Fruit fly (Drosophila melanogaster) whole organism, embryonic: ENCODE results near the gene CG32985.
A peak's percentile ranks its signal among the peaks of the same experiment; 100 is the strongest.

Experiments used
- Awh ChIP-seq: fragments of 200-800 bp; sonication (Bioruptor generic); IDR thresholded peaks from 2 replicates; pipeline ENCODE4, ENCODE4 v1.3.6; 2022; ENCODE audit warnings: missing biosample characterization, missing genetic modification characterization
- B-H2 ChIP-seq: fragments of 200-800 bp; sonication (Bioruptor generic); optimal IDR thresholded peaks from 2 replicates; lab custom pipeline; 2018; ENCODE audit warnings: missing biosample characterization, mild to moderate bottlenecking, missing genetic modification characterization
- Bdp1 ChIP-seq: fragments of 200-800 bp; sonication (Bioruptor generic); optimal IDR thresholded peaks from 3 replicates; lab custom pipeline; 2016; ENCODE audit warnings: missing biosample characterization, missing genetic modification characterization
- BtbVII ChIP-seq: fragments of 200-800 bp; sonication (Bioruptor generic); optimal IDR thresholded peaks from 3 replicates; lab custom pipeline; 2017; ENCODE audit warnings: missing biosample characterization, mild to moderate bottlenecking, missing genetic modification characterization
- Bteb2 ChIP-seq: fragments of 200-800 bp; sonication (Bioruptor generic); optimal IDR thresholded peaks from 2 replicates; lab custom pipeline; 2016; ENCODE audit warnings: missing biosample characterization, missing genetic modification characterization
- CG10267 ChIP-seq: fragments of 200-800 bp; sonication (Bioruptor generic); optimal IDR thresholded peaks from 2 replicates; lab custom pipeline; 2018; ENCODE audit warnings: missing biosample characterization, mild to moderate bottlenecking, missing genetic modification characterization, moderate library complexity
- CG12104 ChIP-seq: fragments of 200-800 bp; sonication (Bioruptor generic); optimal IDR thresholded peaks from 3 replicates; lab custom pipeline; 2016; ENCODE audit warnings: missing biosample characterization, missing genetic modification characterization
- CG12155 ChIP-seq: fragments of 200-800 bp; sonication (Bioruptor generic); optimal IDR thresholded peaks from 3 replicates; lab custom pipeline; 2016; ENCODE audit warnings: missing biosample characterization, missing genetic modification characterization
- CG13123 ChIP-seq: fragments of 200-800 bp; sonication (Bioruptor generic); optimal IDR thresholded peaks from 2 replicates; lab custom pipeline; 2016; ENCODE audit warnings: missing biosample characterization, missing genetic modification characterization
- CG13296 ChIP-seq: fragments of 200-800 bp; sonication (Bioruptor generic); optimal IDR thresholded peaks from 3 replicates; lab custom pipeline; 2018; ENCODE audit warnings: missing biosample characterization, mild to moderate bottlenecking, missing genetic modification characterization
- CG17186 ChIP-seq: fragments of 200-800 bp; sonication (Bioruptor generic); optimal IDR thresholded peaks from 3 replicates; lab custom pipeline; 2017; ENCODE audit warnings: missing biosample characterization, missing genetic modification reagents, missing genetic modification characterization
- CG18599 ChIP-seq: fragments of 200-800 bp; sonication (Bioruptor generic); optimal IDR thresholded peaks from 3 replicates; lab custom pipeline; 2017; ENCODE audit warnings: missing biosample characterization, missing genetic modification characterization, mild to moderate bottlenecking, moderate library complexity, missing genetic modification reagents
- CG32772 ChIP-seq: fragments of 200-800 bp; sonication (Bioruptor generic); IDR thresholded peaks from 2 replicates; pipeline ENCODE4 v1.3.6; 2022; ENCODE audit warnings: missing biosample characterization, missing genetic modification characterization
- CG4617 ChIP-seq: fragments of 200-800 bp; sonication (Bioruptor generic); optimal IDR thresholded peaks from 3 replicates; lab custom pipeline; 2016; ENCODE audit warnings: missing biosample characterization, missing genetic modification characterization, borderline replicate concordance
- CG4730 ChIP-seq: fragments of 200-800 bp; sonication (Bioruptor generic); IDR thresholded peaks from 2 replicates; pipeline ENCODE4 v1.3.6; 2022; ENCODE audit warnings: missing biosample characterization, missing genetic modification characterization
- CG6683 ChIP-seq: fragments of 200-800 bp; sonication (Bioruptor generic); optimal IDR thresholded peaks from 2 replicates; lab custom pipeline; 2017; ENCODE audit warnings: missing biosample characterization, mild to moderate bottlenecking, missing genetic modification characterization, missing genetic modification reagents
- CG7357 ChIP-seq: fragments of 200-800 bp; sonication (Bioruptor generic); IDR thresholded peaks from 3 replicates; pipeline ENCODE4 v1.3.6; 2022; ENCODE audit warnings: missing biosample characterization, missing genetic modification characterization
- CG9437 ChIP-seq: fragments of 200-800 bp; sonication (Bioruptor generic); optimal IDR thresholded peaks from 2 replicates; lab custom pipeline; 2018; ENCODE audit warnings: missing biosample characterization, mild to moderate bottlenecking, missing genetic modification characterization
- CHES-1-like ChIP-seq: fragments of 200-800 bp; sonication (Bioruptor generic); optimal IDR thresholded peaks from 2 replicates; lab custom pipeline; 2016; ENCODE audit warnings: missing biosample characterization, missing genetic modification characterization
- CrebB ChIP-seq: fragments of 200-800 bp; sonication (Bioruptor generic); optimal IDR thresholded peaks from 3 replicates; lab custom pipeline; 2018; ENCODE audit warnings: missing biosample characterization, mild to moderate bottlenecking, missing genetic modification characterization
- D ChIP-seq, 2 experiments: fragments of 200-800 bp in 1 of 2; fragments of >200 bp in 1 of 2; sonication (Bioruptor generic) in 1 of 2; optimal IDR thresholded peaks; 2 replicates in 1 of 2; 3 replicates in 1 of 2; lab custom pipeline; 2017; ENCODE audit warnings: mild to moderate bottlenecking in 1 of 2, missing biosample characterization in 1 of 2, missing genetic modification characterization in 1 of 2, missing genetic modification reagents in 1 of 2
- Elba2 ChIP-seq: fragments of 200-800 bp; sonication (Bioruptor generic); optimal IDR thresholded peaks from 3 replicates; lab custom pipeline; 2016; ENCODE audit warnings: missing biosample characterization, missing genetic modification characterization
- GATAe ChIP-seq: fragments of 200-800 bp; sonication (Bioruptor generic); conservative IDR thresholded peaks from 2 replicates; pipeline ENCODE4 v1.3.6; 2022; ENCODE audit warnings: missing biosample characterization, missing genetic modification characterization
- Gug ChIP-seq: fragments of 200-800 bp; sonication (Bioruptor generic); IDR thresholded peaks from 4 replicates; pipeline ENCODE4 v1.3.6; 2022; ENCODE audit warnings: missing biosample characterization, missing genetic modification characterization
- HLH3B ChIP-seq: fragments of 200-800 bp; sonication (Bioruptor generic); IDR thresholded peaks from 2 replicates; pipeline ENCODE4 v1.3.6; 2022; ENCODE audit warnings: missing biosample characterization, missing genetic modification characterization
- HLH4C ChIP-seq: fragments of 200-800 bp; sonication (Bioruptor generic); IDR thresholded peaks from 3 replicates; pipeline ENCODE4 v1.3.6; 2022; ENCODE audit warnings: missing biosample characterization, missing genetic modification characterization; ENCODE audit not compliant: partially characterized antibody
- Hand ChIP-seq: fragments of 200-800 bp; sonication (Bioruptor generic); optimal IDR thresholded peaks from 2 replicates; lab custom pipeline; 2017; ENCODE audit warnings: mild to moderate bottlenecking, missing biosample characterization, missing genetic modification reagents, missing genetic modification characterization
- MBD-R2 ChIP-seq: fragments of 200-800 bp; sonication (Bioruptor generic); IDR thresholded peaks from 2 replicates; pipeline ENCODE4 v1.3.6; 2022; ENCODE audit warnings: missing biosample characterization, missing genetic modification characterization
- Mrtf ChIP-seq: fragments of 200-800 bp; sonication (Bioruptor generic); IDR thresholded peaks from 3 replicates; pipeline ENCODE4 v1.3.6; 2022; ENCODE audit warnings: missing biosample characterization, missing genetic modification characterization
- Nf-YB ChIP-seq: fragments of 200-800 bp; sonication (Bioruptor generic); optimal IDR thresholded peaks from 3 replicates; lab custom pipeline; 2019; ENCODE audit warnings: missing biosample characterization, mild to moderate bottlenecking, missing genetic modification characterization, moderate library complexity
- Oli ChIP-seq: fragments of 200-800 bp; sonication (Bioruptor generic); optimal IDR thresholded peaks from 2 replicates; lab custom pipeline; 2018; ENCODE audit warnings: missing biosample characterization, mild to moderate bottlenecking, missing genetic modification characterization, moderate library complexity
- Scr ChIP-seq: fragments of 200-800 bp; sonication (Bioruptor generic); IDR thresholded peaks from 2 replicates; pipeline ENCODE4 v1.3.6; 2022; ENCODE audit warnings: missing biosample characterization, missing genetic modification characterization; ENCODE audit not compliant: partially characterized antibody
- Side ChIP-seq: fragments of 200-800 bp; sonication (Bioruptor generic); optimal IDR thresholded peaks from 2 replicates; lab custom pipeline; 2016; ENCODE audit warnings: missing biosample characterization, missing genetic modification characterization
- Xrp1 ChIP-seq: fragments of 200-800 bp; sonication (Bioruptor generic); IDR thresholded peaks from 2 replicates; pipeline ENCODE4 v1.3.6; 2022; ENCODE audit warnings: missing biosample characterization, missing genetic modification characterization
- YL-1 ChIP-seq: fragments of 200-800 bp; sonication (Bioruptor generic); optimal IDR thresholded peaks from 3 replicates; lab custom pipeline; 2017; ENCODE audit warnings: missing biosample characterization, mild to moderate bottlenecking, missing genetic modification characterization
- abd-A ChIP-seq: fragments of 200-800 bp; sonication (Bioruptor generic); optimal IDR thresholded peaks from 3 replicates; lab custom pipeline; 2019; ENCODE audit warnings: missing biosample characterization, mild to moderate bottlenecking, missing genetic modification characterization, moderate library complexity
- amos ChIP-seq: fragments of 200-800 bp; sonication (Bioruptor generic); IDR thresholded peaks from 2 replicates; pipeline ENCODE4 v1.3.6; 2022; ENCODE audit warnings: missing biosample characterization, missing genetic modification characterization; ENCODE audit not compliant: partially characterized antibody
- ap ChIP-seq: fragments of 200-800 bp; sonication (Bioruptor generic); IDR thresholded peaks from 2 replicates; pipeline ENCODE4 v1.3.6; 2022; ENCODE audit warnings: missing biosample characterization, missing genetic modification characterization
- br ChIP-seq: fragments of >200 bp; optimal IDR thresholded peaks from 2 replicates; lab custom pipeline; 2017
- cad ChIP-seq: fragments of >200 bp; optimal IDR thresholded peaks from 2 replicates; lab custom pipeline; 2017; ENCODE audit warnings: missing biosample characterization, missing genetic modification characterization
- exex ChIP-seq: fragments of 200-800 bp; sonication (Bioruptor generic); optimal IDR thresholded peaks from 4 replicates; lab custom pipeline; 2018; ENCODE audit warnings: missing biosample characterization, mild to moderate bottlenecking, missing genetic modification characterization, moderate library complexity
- gcm2 ChIP-seq: fragments of 200-800 bp; sonication (Bioruptor generic); optimal IDR thresholded peaks from 2 replicates; lab custom pipeline; 2016; ENCODE audit warnings: missing biosample characterization, missing genetic modification characterization
- ken ChIP-seq: fragments of 200-800 bp; sonication (Bioruptor generic); IDR thresholded peaks from 3 replicates; pipeline ENCODE4 v1.3.6; 2022; ENCODE audit warnings: missing biosample characterization, missing genetic modification characterization
- knrl ChIP-seq: fragments of 200-800 bp; sonication (Bioruptor generic); IDR thresholded peaks from 3 replicates; pipeline ENCODE4 v1.3.6; 2022; ENCODE audit warnings: missing biosample characterization, missing genetic modification characterization; ENCODE audit not compliant: partially characterized antibody
- p53 ChIP-seq: fragments of 200-800 bp; sonication (Bioruptor generic); optimal IDR thresholded peaks from 2 replicates; lab custom pipeline; 2016; ENCODE audit warnings: missing biosample characterization, missing genetic modification characterization
- pfk ChIP-seq: fragments of 200-800 bp; sonication (Bioruptor generic); optimal IDR thresholded peaks from 2 replicates; lab custom pipeline; 2018; ENCODE audit warnings: missing biosample characterization, mild to moderate bottlenecking, missing genetic modification characterization, moderate library complexity
- pum ChIP-seq: fragments of 200-800 bp; sonication (Bioruptor generic); optimal IDR thresholded peaks from 2 replicates; lab custom pipeline; 2016; ENCODE audit warnings: missing biosample characterization, missing genetic modification characterization
- scrt ChIP-seq: fragments of 200-800 bp; sonication (Bioruptor generic); optimal IDR thresholded peaks from 2 replicates; lab custom pipeline; 2018; ENCODE audit warnings: missing biosample characterization, mild to moderate bottlenecking, missing genetic modification characterization, moderate library complexity
- sisA ChIP-seq: fragments of 200-800 bp; sonication (Bioruptor generic); IDR thresholded peaks from 2 replicates; pipeline ENCODE4 v1.3.6; 2022; ENCODE audit warnings: missing biosample characterization, missing genetic modification characterization
- sob ChIP-seq: fragments of 200-800 bp; sonication (Bioruptor generic); IDR thresholded peaks from 2 replicates; pipeline ENCODE4 v1.3.6; 2022; ENCODE audit warnings: missing biosample characterization, missing genetic modification characterization

The CG32985 gene

dm6 chr2L:8937003-8937402 is 25.3 kb upstream of the CG32985 start, which contains the start of gene Tsp29Fb (continued):
- TF ChIP-seq B-H2 (GFP tag; lab: Kevin White, UChicago) (peak; percentile 73), Scr (GFP tag; lab: Robert Waterston, UW) (no peak), MBD-R2 (0 out of 2 replicates have a peak, but pooled peaks have one; percentile 31), CG6683 (GFP tag; lab: Kevin White, UChicago) (peak; percentile 62), ap (peak; percentile 35; the same call in 1 of the 2 replicates), CG32772 (peak; percentile 60), Side (GFP tag; lab: Kevin White, UChicago) (peak; percentile 40), CG12155 (peak; percentile 66), Bteb2 (GFP tag; lab: Kevin White, UChicago) (peak; percentile 58), amos (GFP tag; lab: Robert Waterston, UW) (no peak), pum (GFP tag; lab: Kevin White, UChicago) (peak; percentile 52), br (lab: Kevin White, UChicago) (no peak), cad (no peak), Awh (peak; percentile 67; the same call in 1 of the 2 replicates), Elba2 (GFP tag; lab: Kevin White, UChicago) (no peak), Gug (GFP tag; lab: Robert Waterston, UW) (peak; percentile 38; the same call in 1 of the 4 replicates), Nf-YB (GFP tag; lab: Kevin White, UChicago) (peak; percentile 46), Hand (peak; percentile 75), CG4730 (0 out of 2 replicates have a peak, but pooled peaks have one; percentile 45), BtbVII (GFP tag; lab: Kevin White, UChicago) (peak; percentile 70), GATAe (peak; percentile 63; the same call in 1 of the 2 replicates), CG4617 (peak; percentile 0), CG18599 (GFP tag; lab: Kevin White, UChicago) (peak; percentile 92), HLH4C (GFP tag; lab: Robert Waterston, UW) (no peak), CHES-1-like (GFP tag; lab: Kevin White, UChicago) (peak; percentile 54), CG9437 (peak; percentile 64), CG13123 (GFP tag; lab: Kevin White, UChicago) (no peak), exex (tag; lab: Kevin White, UChicago) (peak; percentile 41), gcm2 (GFP tag; lab: Kevin White, UChicago) (no peak), CG10267 (tag; lab: Kevin White, UChicago) (peak; percentile 52), scrt (GFP tag; lab: Kevin White, UChicago) (peak; percentile 76), pfk (GFP tag; lab: Kevin White, UChicago) (no peak), sisA (peak; percentile 60), CG13296 (GFP tag; lab: Kevin White, UChicago) (peak; percentile 83), sob (GFP tag; lab: Robert Waterston, UW) (peak; percentile 79), Xrp1 (GFP tag; lab: Robert Waterston, UW) (peak; percentile 53; the same call in 1 of the 2 replicates), CG12104 (GFP tag; lab: Kevin White, UChicago) (peak; percentile 69), Bdp1 (peak; percentile 14), Mrtf (GFP tag; lab: Robert Waterston, UW) (peak; percentile 61; the same call in 2 of the 3 replicates), p53 (GFP tag; lab: Kevin White, UChicago) (no peak), CG7357 (GFP tag; lab: Robert Waterston, UW) (peak; percentile 67; the same call in 2 of the 3 replicates), HLH3B (peak; percentile 66; the same call in 1 of the 2 replicates), abd-A (tag; lab: Kevin White, UChicago) (no peak), ken (GFP tag; lab: Robert Waterston, UW) (0 out of 3 replicates have a peak, but pooled peaks have one; percentile 35), D (optimal IDR thresholded peaks at IDR 0.05; lab: Kevin White, UChicago) (no peak), D (GFP tag; optimal IDR thresholded peaks at IDR 0.05; lab: Kevin White, UChicago) (peak; percentile 56), YL-1 (GFP tag; lab: Kevin White, UChicago) (no peak), Oli (tag; lab: Kevin White, UChicago) (peak; percentile 84), CG17186 (GFP tag; lab: Kevin White, UChicago) (no peak), CrebB (tag; lab: Kevin White, UChicago) (peak; percentile 52), knrl (GFP tag; lab: Robert Waterston, UW) (no peak)
